Worm (Caenorhabditis elegans) whole organism, L4/young adult: ENCODE data around the gene str-248.
A peak's percentile ranks its signal among the peaks of the same experiment; 100 is the strongest.

Experiments
- W03F9.2 ChIP-seq: fragments of 150-350 bp; optimal IDR thresholded peaks from 2 replicates; lab custom pipeline; 2014; ENCODE audit warnings: missing biosample characterization, missing genetic modification characterization
- dao-5 ChIP-seq: sonication (generic microtip); optimal IDR thresholded peaks from 2 replicates; lab custom pipeline; 2016; ENCODE audit warnings: missing genotype, missing genetic modification characterization, moderate library complexity, missing compliant biosample characterization
- him-1 ChIP-seq: sonication (generic microtip); optimal IDR thresholded peaks from 2 replicates; lab custom pipeline; 2016; ENCODE audit warnings: missing genotype, missing genetic modification reagents, missing genetic modification characterization, missing compliant biosample characterization

The str-248 gene

DNA sequence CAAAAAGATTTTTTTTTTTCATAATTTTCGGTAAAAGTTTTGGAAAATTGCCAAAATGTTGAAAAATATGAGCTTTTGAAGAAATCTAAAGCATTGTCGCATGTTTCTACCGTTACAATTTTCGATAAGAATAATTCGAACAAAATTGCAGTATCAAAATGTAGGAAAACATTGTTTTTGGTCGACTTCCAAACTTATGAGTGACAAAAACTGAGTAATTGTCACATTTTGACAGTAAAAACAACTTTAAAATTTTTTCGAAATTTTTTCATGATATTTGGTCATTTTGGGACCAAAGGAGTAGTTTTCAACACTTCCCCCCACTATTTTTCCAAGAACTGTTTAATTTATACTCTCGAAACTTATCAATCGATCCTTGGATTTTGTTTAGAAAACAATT, 34.9 kb downstream of the str-248 start, which contains the start of gene fbxa-139:
Gene fbxa-139 (minus strand): TSS at position 101 of the 400 bp plus-strand sequence.
- TF ChIP-seq W03F9.2 (tag; lab: Kevin White, UChicago) (no peak), dao-5 (tag; lab: Kevin White, UChicago) (no peak), him-1 (no peak)

DNA sequence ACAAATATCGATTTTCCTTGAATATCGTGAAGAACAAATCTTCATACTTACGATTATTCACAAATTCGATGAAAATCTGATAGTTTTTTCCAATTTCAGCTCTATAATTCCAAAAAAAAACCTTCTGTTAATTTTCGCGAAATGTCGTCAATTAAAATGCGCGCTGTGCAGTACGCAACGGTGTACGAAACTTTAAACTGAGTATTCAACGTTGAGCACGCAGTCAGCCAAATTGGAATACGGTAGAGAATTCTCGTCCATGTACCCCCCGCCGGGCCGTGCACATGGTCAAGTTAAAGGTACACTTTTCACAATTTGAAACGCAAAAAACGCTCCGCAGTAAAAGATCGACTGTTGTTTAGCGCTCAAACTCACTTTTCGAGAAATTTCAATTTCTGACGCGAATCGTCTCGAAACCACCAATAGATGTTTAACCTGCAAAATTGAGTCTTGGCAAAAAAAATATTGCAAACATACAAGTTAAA, 39.2 kb downstream of the str-248 start, which contains the start of gene F28F8.7:
Gene F28F8.7 (minus strand): TSS at position 435 of the 485 bp plus-strand sequence.
- peak; percentile 92 for TF ChIP-seq him-1

DNA sequence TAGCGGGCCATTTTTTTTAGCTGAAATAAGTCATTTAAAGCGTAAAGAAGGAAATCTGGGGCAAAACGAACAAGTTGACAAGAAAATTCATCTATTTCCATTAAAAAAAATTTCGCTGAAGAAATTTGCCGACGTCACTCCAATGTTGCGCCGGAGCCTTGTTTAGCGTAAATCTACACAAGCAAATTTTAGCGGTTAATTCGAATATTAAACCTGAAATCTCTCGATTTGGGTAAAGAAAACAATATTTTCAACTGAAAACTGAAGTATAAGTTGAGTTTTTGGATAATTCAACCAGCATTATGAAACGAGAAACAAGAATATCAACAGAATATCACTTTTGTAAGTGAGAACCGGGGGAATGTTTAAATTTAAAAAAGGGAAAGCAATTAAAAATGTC, 51.1 kb downstream of the str-248 start, which contains the start of gene F28F8.9:
Gene F28F8.9 (minus strand): TSS at position 288 of the 400 bp plus-strand sequence.
- no peak for TF ChIP-seq W03F9.2 (tag; lab: Kevin White, UChicago)
